Fruit fly (Drosophila melanogaster) whole organism: Measurements from ENCODE around the gene CG16779.

Source experiments
- CG8478 ChIP-seq: fragments of >200 bp; optimal IDR thresholded peaks from 2 replicates; lab custom pipeline; 2018; ENCODE audit warnings: inconsistent platforms
- Dll ChIP-seq: fragments of >200 bp; optimal IDR thresholded peaks from 2 replicates; lab custom pipeline; 2017
- EcR ChIP-seq, 2 experiments: fragments of >200 bp; optimal IDR thresholded peaks; 2 replicates each; lab custom pipeline; 2017; ENCODE audit warnings: missing biosample characterization in 2 of 2, missing genetic modification characterization in 2 of 2, missing genetic modification reagents in 2 of 2
- pan ChIP-seq: fragments of >200 bp; optimal IDR thresholded peaks from 2 replicates; lab custom pipeline; 2017
- psq ChIP-seq: fragments of >200 bp; optimal IDR thresholded peaks from 2 replicates; lab custom pipeline; 2017
- usp ChIP-seq: fragments of >200 bp; optimal IDR thresholded peaks from 2 replicates; lab custom pipeline; 2017; ENCODE audit warnings: missing biosample characterization, missing genetic modification characterization, mixed read lengths

CG16779 gene

dm6 chr3R:9448320-9448719, 45.2 kb downstream of the CG16779 start:
- no peak for TF ChIP-seq pan
- TF ChIP-seq psq (lab: Kevin White, UChicago) = no peak
- no peak for TF ChIP-seq Dll (lab: Kevin White, UChicago)
- TF ChIP-seq usp = no peak
- no peak for TF ChIP-seq EcR (GFP tag; optimal IDR thresholded peaks at IDR 0.05; lab: Kevin White, UChicago)
- no peak for TF ChIP-seq CG8478 (lab: Kevin White, UChicago)

dm6 chr3R:9441996-9442395, 51.5 kb downstream of the CG16779 start:
- TF ChIP-seq CG8478 (lab: Kevin White, UChicago) (no peak), pan (no peak), psq (lab: Kevin White, UChicago) (no peak), EcR (GFP tag; optimal IDR thresholded peaks at IDR 0.05; lab: Kevin White, UChicago) (no peak), Dll (lab: Kevin White, UChicago) (no peak), usp (no peak)

- TF ChIP-seq Dll (lab: Kevin White, UChicago) = no peak
- TF ChIP-seq pan = no peak
Observed at dm6 chr3R:9441134-9441533, 52.3 kb downstream of the CG16779 start.

- TF ChIP-seq usp (no peak), psq (lab: Kevin White, UChicago) (no peak), pan (no peak), Dll (lab: Kevin White, UChicago) (no peak), CG8478 (lab: Kevin White, UChicago) (no peak), EcR (GFP tag; optimal IDR thresholded peaks at IDR 0.05; lab: Kevin White, UChicago) (no peak)
Observed at dm6 chr3R:9437618-9438017, 55.9 kb downstream of the CG16779 start.

dm6 chr3R:9436358-9436972, 57.0 kb downstream of the CG16779 start:
- no peak for TF ChIP-seq CG8478 (lab: Kevin White, UChicago)
- TF ChIP-seq EcR (GFP tag; optimal IDR thresholded peaks at IDR 0.05; lab: Kevin White, UChicago) = no peak
- TF ChIP-seq usp = no peak
- TF ChIP-seq psq (lab: Kevin White, UChicago) = no peak
- TF ChIP-seq pan = no peak
- TF ChIP-seq Dll (lab: Kevin White, UChicago) = peak; percentile 85

- TF ChIP-seq CG8478 (lab: Kevin White, UChicago) = no peak
- no peak for TF ChIP-seq psq (lab: Kevin White, UChicago)
- TF ChIP-seq pan = no peak
- TF ChIP-seq usp = no peak
- TF ChIP-seq Dll (lab: Kevin White, UChicago) = no peak
- TF ChIP-seq EcR (GFP tag; optimal IDR thresholded peaks at IDR 0.05; lab: Kevin White, UChicago) = no peak
Observed at dm6 chr3R:9435898-9436297, 57.6 kb downstream of the CG16779 start.

- no peak for TF ChIP-seq usp
- TF ChIP-seq CG8478 (lab: Kevin White, UChicago) = no peak
- no peak for TF ChIP-seq psq (lab: Kevin White, UChicago)
- no peak for TF ChIP-seq EcR (GFP tag; optimal IDR thresholded peaks at IDR 0.05; lab: Kevin White, UChicago)
- TF ChIP-seq pan = no peak
- TF ChIP-seq Dll (lab: Kevin White, UChicago) = no peak
Observed at dm6 chr3R:9434543-9435407, 58.7 kb downstream of the CG16779 start.

dm6 chr3R:9433774-9434173, 59.7 kb downstream of the CG16779 start:
- TF ChIP-seq usp (no peak), CG8478 (lab: Kevin White, UChicago) (no peak), pan (no peak), Dll (lab: Kevin White, UChicago) (no peak), psq (lab: Kevin White, UChicago) (no peak), EcR (GFP tag; optimal IDR thresholded peaks at IDR 0.05; lab: Kevin White, UChicago) (no peak)

- TF ChIP-seq Dll (lab: Kevin White, UChicago) (no peak), EcR (GFP tag; optimal IDR thresholded peaks at IDR 0.05; lab: Kevin White, UChicago) (no peak)
Observed at dm6 chr3R:9433270-9433669, 60.2 kb downstream of the CG16779 start.

- TF ChIP-seq Dll (lab: Kevin White, UChicago) = no peak
- TF ChIP-seq pan = no peak
- TF ChIP-seq psq (lab: Kevin White, UChicago) = no peak
- TF ChIP-seq usp = no peak
- no peak for TF ChIP-seq EcR (GFP tag; optimal IDR thresholded peaks at IDR 0.05; lab: Kevin White, UChicago)
- TF ChIP-seq CG8478 (lab: Kevin White, UChicago) = no peak
Observed at dm6 chr3R:9430344-9431253, 62.9 kb downstream of the CG16779 start.

- TF ChIP-seq usp (no peak), EcR (GFP tag; optimal IDR thresholded peaks at IDR 0.05; lab: Kevin White, UChicago) (no peak), Dll (lab: Kevin White, UChicago) (no peak), psq (lab: Kevin White, UChicago) (no peak), CG8478 (lab: Kevin White, UChicago) (no peak), pan (no peak)
Observed at dm6 chr3R:9428988-9429387, 64.5 kb downstream of the CG16779 start.
